Worm (Caenorhabditis elegans): ENCODE data around the gene dpy-27.

Gene dpy-27

DNA sequence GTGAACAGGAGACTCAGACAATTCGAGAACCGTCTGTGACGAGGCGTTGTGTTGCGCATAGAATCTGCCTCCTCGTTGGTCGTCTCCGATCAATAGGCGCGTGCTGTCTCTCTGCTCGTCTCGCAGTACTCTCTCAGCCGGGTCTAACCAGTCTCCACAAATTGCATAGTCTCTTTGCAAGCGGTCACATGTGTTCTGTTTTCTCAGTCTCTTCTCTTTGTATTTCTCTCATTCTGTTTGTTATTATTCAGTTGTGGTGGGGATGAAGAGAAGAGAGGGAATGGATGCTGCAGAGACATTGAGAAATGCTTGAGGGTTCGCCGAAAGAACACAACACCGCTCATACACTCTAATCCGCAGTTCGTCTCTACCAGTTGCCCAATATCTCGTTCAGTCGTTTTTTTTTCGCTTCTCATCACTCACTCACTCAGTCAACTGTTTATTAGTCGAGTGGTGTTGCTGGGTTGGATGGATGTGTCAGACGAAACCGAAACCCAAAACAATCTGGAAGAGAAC, 18.0 kb downstream of the dpy-27 start (continued):
- TF ChIP-seq mcd-1 (GFP tag; IDR thresholded peaks at IDR 0.05) (peak; percentile 78), F22D6.2 (tag; optimal IDR thresholded peaks at IDR 0.05) (peak; percentile 71), Y95B8A.8 (GFP tag; IDR thresholded peaks at IDR 0.05) (no peak), hlh-26 (GFP tag; conservative IDR thresholded peaks at IDR 0.05) (no peak), mel-28 (tag; optimal IDR thresholded peaks at IDR 0.05; ENCODE audit: borderline replicate concordance) (no peak), B0261.1 (tag; optimal IDR thresholded peaks at IDR 0.05) (no peak), lsy-27 (tag; optimal IDR thresholded peaks at IDR 0.05; ENCODE audit: borderline replicate concordance, insufficient read depth) (no peak), C06A6.2 (GFP tag; conservative IDR thresholded peaks at IDR 0.05) (peak; percentile 86), dox-1 (GFP tag; IDR thresholded peaks at IDR 0.05) (peak; percentile 79), ceh-91 (GFP tag; IDR thresholded peaks at IDR 0.05) (no peak), ekl-4 (GFP tag; IDR thresholded peaks at IDR 0.05) (peak; percentile 91), F57A8.1 (GFP tag; optimal IDR thresholded peaks at IDR 0.05) (no peak), B0035.1 (tag; optimal IDR thresholded peaks at IDR 0.05) (peak; percentile 77), rec-8 (tag; optimal IDR thresholded peaks at IDR 0.05) (peak in 1 of 2 experiments; percentile 5), attf-3 (GFP tag; conservative IDR thresholded peaks at IDR 0.05) (no peak), let-607 (tag; optimal IDR thresholded peaks at IDR 0.05) (peak in 1 of 2 experiments; percentile 83), aptf-3 (GFP tag; IDR thresholded peaks at IDR 0.05) (no peak), xnd-1 (tag; optimal IDR thresholded peaks at IDR 0.05) (no peak), F55B11.4 (tag; optimal IDR thresholded peaks at IDR 0.05; ENCODE audit: borderline replicate concordance, insufficient read depth) (no peak), ZK185.1 (tag; optimal IDR thresholded peaks at IDR 0.05; ENCODE audit: poor library complexity, severe bottlenecking) (peak; percentile 88), hmg-1.2 (GFP tag; IDR thresholded peaks at IDR 0.05) (peak; percentile 93), let-526 (GFP tag; IDR thresholded peaks at IDR 0.05) (peak; percentile 84), somi-1 (GFP tag; optimal IDR thresholded peaks at IDR 0.05) (peak; percentile 98), C17E4.6 (GFP tag; IDR thresholded peaks at IDR 0.05) (0 out of 2 replicates have a peak, but pooled peaks have one; percentile 56), nfya-1 (tag; optimal IDR thresholded peaks at IDR 0.05; ENCODE audit: borderline replicate concordance, insufficient read depth) (no peak), F37B4.10 (GFP tag; IDR thresholded peaks at IDR 0.05) (no peak), him-1 (tag; optimal IDR thresholded peaks at IDR 0.05) (no peak), ceh-100 (GFP tag; IDR thresholded peaks at IDR 0.05) (peak; percentile 18; the same call in 1 of the 2 replicates), lsl-1 (GFP tag; optimal IDR thresholded peaks at IDR 0.05) (no peak)

DNA sequence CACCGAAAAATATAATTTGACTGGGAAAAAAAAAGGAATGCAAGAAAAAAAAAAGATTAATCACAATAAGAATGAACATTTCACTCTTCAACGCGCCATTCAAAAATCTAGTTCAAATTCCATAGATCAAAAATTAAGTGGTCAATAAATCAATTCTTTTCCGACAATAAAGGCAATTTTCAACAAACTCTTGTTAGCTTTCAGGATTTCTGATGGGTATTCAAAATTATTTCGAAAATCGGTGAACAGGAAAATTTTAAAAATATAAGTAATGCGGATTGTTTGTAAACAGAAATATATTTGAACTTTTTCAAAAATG, 18.6 kb downstream of the dpy-27 start:
- TF ChIP-seq mcd-1 (GFP tag; IDR thresholded peaks at IDR 0.05), result no peak
- TF ChIP-seq him-1 (tag; optimal IDR thresholded peaks at IDR 0.05), result peak; percentile 30
- peak; percentile 60 for TF ChIP-seq efl-1 (GFP tag; optimal IDR thresholded peaks at IDR 0.05)
- no peak for TF ChIP-seq Y79H2A.3 (GFP tag; conservative IDR thresholded peaks at IDR 0.05)
- TF ChIP-seq F22D6.2 (tag; optimal IDR thresholded peaks at IDR 0.05), result no peak
- no peak for TF ChIP-seq Y53F4B.3 (GFP tag; IDR thresholded peaks at IDR 0.05)
- TF ChIP-seq let-607 (tag; optimal IDR thresholded peaks at IDR 0.05), result no peak
- TF ChIP-seq Y67H2A.10 (GFP tag; conservative IDR thresholded peaks at IDR 0.05), result no peak
- peak; percentile 58; the same call in 1 of the 2 replicates for TF ChIP-seq madf-6 (GFP tag; IDR thresholded peaks at IDR 0.05)
- no peak for TF ChIP-seq pbrm-1 (GFP tag; IDR thresholded peaks at IDR 0.05)
- TF ChIP-seq mel-28 (tag; optimal IDR thresholded peaks at IDR 0.05; ENCODE audit: borderline replicate concordance), result no peak
- TF ChIP-seq somi-1 (GFP tag; optimal IDR thresholded peaks at IDR 0.05), result no peak
